Worm (Caenorhabditis elegans): ENCODE measurements around the gene F36G9.3.

DNA sequence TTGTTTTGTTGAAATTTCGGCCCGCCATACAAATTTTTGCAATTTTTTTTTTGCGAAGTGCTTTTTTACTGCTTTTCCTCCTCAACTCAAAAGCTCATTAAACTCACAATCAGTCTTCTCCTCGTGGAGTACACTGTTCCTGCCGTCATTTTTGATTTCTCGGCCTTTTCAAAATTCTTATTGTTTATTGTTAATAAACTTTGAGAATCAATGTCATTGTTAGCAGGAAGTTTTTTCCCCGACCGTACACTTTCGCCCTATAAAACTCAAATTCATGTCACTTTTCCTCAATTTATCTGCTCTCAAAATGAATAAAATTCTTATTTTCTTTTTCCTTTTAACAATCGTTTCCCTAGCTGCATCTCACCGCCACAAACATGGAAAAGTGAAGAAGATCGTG lies 18.6 kb downstream of the F36G9.3 start, which contains the start of gene clec-232:
- TF ChIP-seq unc-62 (GFP tag; optimal IDR thresholded peaks at IDR 0.05) = no peak
- TF ChIP-seq zag-1 (tag; optimal IDR thresholded peaks at IDR 0.05) = no peak
- TF ChIP-seq lin-39 (tag; optimal IDR thresholded peaks at IDR 0.05) = no peak
- TF ChIP-seq lin-11 (tag; optimal IDR thresholded peaks at IDR 0.05) = no peak
- no peak for TF ChIP-seq ztf-11 (tag; optimal IDR thresholded peaks at IDR 0.05)
- TF ChIP-seq nhr-6 (tag; optimal IDR thresholded peaks at IDR 0.05) = no peak
- no peak for TF ChIP-seq mdl-1 (tag; optimal IDR thresholded peaks at IDR 0.05)
- no peak for TF ChIP-seq nhr-11 (tag; optimal IDR thresholded peaks at IDR 0.05)
- no peak for TF ChIP-seq skn-1 (tag; optimal IDR thresholded peaks at IDR 0.05)
- TF ChIP-seq snpc-4 (tag; optimal IDR thresholded peaks at IDR 0.05) = no peak
